Fruit fly (Drosophila melanogaster): Measurements from ENCODE around the gene CG10469.

Gene CG10469

DNA sequence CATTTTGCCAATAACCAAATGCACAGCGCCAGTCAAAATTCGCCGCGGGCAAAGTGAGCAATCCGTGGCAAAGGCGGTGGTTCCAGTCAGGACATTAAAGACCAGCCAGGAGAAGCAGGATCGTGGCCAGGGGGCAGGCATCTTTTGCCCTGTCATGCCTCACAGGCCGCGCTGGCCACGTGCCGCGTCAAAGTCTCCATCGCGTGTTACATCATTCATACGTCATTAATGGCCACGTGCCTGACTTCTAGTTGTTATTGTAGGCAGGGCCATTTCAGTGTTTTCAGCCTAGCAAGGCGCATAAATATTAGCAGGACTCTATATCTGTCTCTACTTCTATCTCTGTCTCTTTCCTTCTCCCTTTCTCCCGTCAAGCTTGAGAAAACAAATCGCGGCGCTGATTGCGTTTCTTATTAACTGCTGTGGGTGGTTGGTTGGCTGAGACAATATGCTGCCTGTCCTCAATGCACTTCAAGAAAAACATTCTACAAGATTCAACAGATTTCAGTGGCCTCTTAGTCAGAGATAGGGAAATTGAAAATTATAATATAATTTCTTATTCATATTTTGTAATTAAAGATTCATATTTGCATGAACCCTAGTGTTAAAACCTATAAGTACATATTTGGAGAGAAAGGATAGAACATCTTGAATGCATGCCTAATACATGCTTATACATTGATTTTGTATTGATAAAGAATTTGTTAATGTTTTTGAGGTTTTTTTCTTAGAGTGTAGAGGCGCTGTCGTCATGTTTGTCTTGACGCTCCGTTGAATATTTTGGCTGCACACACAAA, 15.3 kb upstream of the CG10469 start:
- TF ChIP-seq CG14710 (tag; optimal IDR thresholded peaks at IDR 0.05) (peak; percentile 50), CG12659 (GFP tag; optimal IDR thresholded peaks at IDR 0.05) (no peak), Bteb2 (GFP tag; optimal IDR thresholded peaks at IDR 0.05) (no peak), CG14860 (GFP tag; IDR thresholded peaks at IDR 0.05; ENCODE audit: partially characterized antibody) (no peak), fd96Cb (tag; optimal IDR thresholded peaks at IDR 0.05) (peak; percentile 19), dmrt99B (tag; optimal IDR thresholded peaks at IDR 0.05) (peak; percentile 28), CG12391 (tag; optimal IDR thresholded peaks at IDR 0.05) (peak; percentile 38), fd102C (GFP tag; optimal IDR thresholded peaks at IDR 0.05) (no peak), CG12299 (tag; optimal IDR thresholded peaks at IDR 0.05) (no peak), CG7839 (tag; optimal IDR thresholded peaks at IDR 0.05) (peak; percentile 19), Nf-YC (tag; optimal IDR thresholded peaks at IDR 0.05) (peak; percentile 20), Rx (GFP tag; IDR thresholded peaks at IDR 0.05) (no peak), CG17361 (GFP tag; IDR thresholded peaks at IDR 0.05) (peak; percentile 50; the same call in 1 of the 3 replicates), sens (GFP tag) (peak; percentile 6), CG6175 (GFP tag; IDR thresholded peaks at IDR 0.05) (no peak), CG3726 (GFP tag; IDR thresholded peaks at IDR 0.05) (no peak), CG31441 (GFP tag; IDR thresholded peaks at IDR 0.05) (peak; percentile 48; the same call in 1 of the 2 replicates), nmo (GFP tag; optimal IDR thresholded peaks at IDR 0.05) (peak; percentile 23), tin (GFP tag; optimal IDR thresholded peaks at IDR 0.05) (no peak), CG13123 (GFP tag; optimal IDR thresholded peaks at IDR 0.05) (no peak), CG2712 (tag; optimal IDR thresholded peaks at IDR 0.05) (peak; percentile 60), chif (GFP tag; optimal IDR thresholded peaks at IDR 0.05) (no peak), Ssrp (tag; optimal IDR thresholded peaks at IDR 0.05) (peak; percentile 34), schlank (tag; optimal IDR thresholded peaks at IDR 0.05) (no peak), Sox100B (GFP tag; optimal IDR thresholded peaks at IDR 0.05) (peak; percentile 44), phol (tag; optimal IDR thresholded peaks at IDR 0.05) (peak; percentile 43), lola (GFP tag; optimal IDR thresholded peaks at IDR 0.05) (peak in 1 of 3 experiments; percentile 45), chm (GFP tag; IDR thresholded peaks at IDR 0.05) (no peak), Hmr (GFP tag; optimal IDR thresholded peaks at IDR 0.05) (no peak), dmrt11E (tag; optimal IDR thresholded peaks at IDR 0.05) (peak; percentile 40), amos (GFP tag; IDR thresholded peaks at IDR 0.05; ENCODE audit: partially characterized antibody) (no peak), CG2129 (GFP tag; IDR thresholded peaks at IDR 0.05; ENCODE audit: partially characterized antibody) (no peak), CG10267 (tag; optimal IDR thresholded peaks at IDR 0.05) (peak; percentile 21), CG13424 (tag; optimal IDR thresholded peaks at IDR 0.05) (peak; percentile 10), CG17829 (tag; optimal IDR thresholded peaks at IDR 0.05) (peak; percentile 5), ato (GFP tag; IDR thresholded peaks at IDR 0.05; ENCODE audit: partially characterized antibody) (no peak), Xrp1 (GFP tag; IDR thresholded peaks at IDR 0.05) (no peak), Doc2 (GFP tag; IDR thresholded peaks at IDR 0.05) (no peak), sc (optimal IDR thresholded peaks at IDR 0.05) (no peak), sc (GFP tag; optimal IDR thresholded peaks at IDR 0.05) (peak; percentile 6), lov (optimal IDR thresholded peaks at IDR 0.05) (no peak), lov (GFP tag; IDR thresholded peaks at IDR 0.05) (no peak), D19A (tag; optimal IDR thresholded peaks at IDR 0.05) (peak; percentile 45), Myb (GFP tag; optimal IDR thresholded peaks at IDR 0.05) (no peak), pros (GFP tag; optimal IDR thresholded peaks at IDR 0.05) (peak; percentile 48), aop (GFP tag; IDR thresholded peaks at IDR 0.05) (no peak), Elba2 (GFP tag; optimal IDR thresholded peaks at IDR 0.05) (no peak), ci (GFP tag; IDR thresholded peaks at IDR 0.05) (no peak), CG42726 (GFP tag; IDR thresholded peaks at IDR 0.05; ENCODE audit: partially characterized antibody) (no peak)
